Worm (Caenorhabditis elegans) whole organism, L2 larva: ENCODE data around the gene T19H12.15.

Experiments used
- F13H6.1 ChIP-seq: sonication (generic microtip); optimal IDR thresholded peaks from 2 replicates; lab custom pipeline; 2016; ENCODE audit warnings: missing genetic modification characterization, missing compliant biosample characterization
- R02D3.7 ChIP-seq: fragments of 150-350 bp; optimal IDR thresholded peaks from 2 replicates; lab custom pipeline; 2014; ENCODE audit warnings: missing biosample characterization, missing genetic modification characterization
- Y55F3AM.14 ChIP-seq: fragments of 200-800 bp; sonication (Bioruptor generic); optimal IDR thresholded peaks from 2 replicates; lab custom pipeline; 2018; ENCODE audit warnings: mild to moderate bottlenecking, missing genetic modification characterization, missing compliant biosample characterization
- alr-1 ChIP-seq: fragments of 150-350 bp; optimal IDR thresholded peaks from 2 replicates; lab custom pipeline; 2014; ENCODE audit warnings: missing biosample characterization, missing genetic modification characterization
- aly-2 ChIP-seq: fragments of 150-350 bp; optimal IDR thresholded peaks from 2 replicates; lab custom pipeline; 2014; ENCODE audit warnings: missing biosample characterization, missing genetic modification characterization
- ama-1 ChIP-seq: fragments of 150-350 bp; optimal IDR thresholded peaks from 2 replicates; lab custom pipeline; 2018; ENCODE audit warnings: inconsistent platforms
- blmp-1 ChIP-seq: sonication (generic microtip); optimal IDR thresholded peaks from 2 replicates; lab custom pipeline; 2017; ENCODE audit warnings: missing genetic modification characterization, mild to moderate bottlenecking, missing compliant biosample characterization, antibody characterized with exemption, moderate library complexity; ENCODE audit not compliant: insufficient read depth
- ceh-82 ChIP-seq: fragments of 150-350 bp; optimal IDR thresholded peaks from 2 replicates; lab custom pipeline; 2014; ENCODE audit warnings: missing biosample characterization, missing genetic modification characterization
- crh-2 ChIP-seq: sonication (generic microtip); optimal IDR thresholded peaks from 2 replicates; lab custom pipeline; 2017; ENCODE audit warnings: missing biosample characterization, missing genetic modification characterization
- dmd-4 ChIP-seq: sonication (generic microtip); optimal IDR thresholded peaks from 2 replicates; lab custom pipeline; 2017; ENCODE audit warnings: missing biosample characterization, missing genetic modification characterization
- elt-3 ChIP-seq: sonication (generic microtip); optimal IDR thresholded peaks from 2 replicates; lab custom pipeline; 2017; ENCODE audit warnings: missing biosample characterization, missing genetic modification characterization
- fos-1 ChIP-seq: fragments of 150-350 bp; optimal IDR thresholded peaks from 2 replicates; lab custom pipeline; 2014; ENCODE audit warnings: missing biosample characterization, missing genetic modification characterization
- gmeb-1 ChIP-seq: fragments of 150-350 bp; optimal IDR thresholded peaks from 2 replicates; lab custom pipeline; 2014; ENCODE audit warnings: missing biosample characterization, missing genetic modification characterization
- lin-11 ChIP-seq: fragments of 150-350 bp; sonication (generic microtip); optimal IDR thresholded peaks from 2 replicates; lab custom pipeline; 2014; ENCODE audit warnings: missing biosample characterization, missing genetic modification characterization, inconsistent platforms, mixed read lengths
- lin-13 ChIP-seq: fragments of 150-350 bp; optimal IDR thresholded peaks from 2 replicates; lab custom pipeline; 2014; ENCODE audit warnings: missing biosample characterization, missing genetic modification reagents, missing genetic modification characterization
- lin-39 ChIP-seq: fragments of 150-350 bp; optimal IDR thresholded peaks from 2 replicates; lab custom pipeline; 2014; ENCODE audit warnings: missing biosample characterization, missing genetic modification reagents, missing genetic modification characterization
- lsy-2 ChIP-seq, 2 experiments: fragments of 150-350 bp in 1 of 2; sonication (generic microtip) in 1 of 2; optimal IDR thresholded peaks; 2 replicates each; lab custom pipeline; 2014 to 2017; ENCODE audit warnings: missing biosample characterization in 2 of 2, missing genetic modification characterization in 2 of 2
- mbf-1 ChIP-seq: sonication (generic microtip); optimal IDR thresholded peaks from 2 replicates; lab custom pipeline; 2017; ENCODE audit warnings: missing biosample characterization, missing genetic modification characterization
- nhr-10 ChIP-seq: sonication (generic microtip); optimal IDR thresholded peaks from 2 replicates; lab custom pipeline; 2017; ENCODE audit warnings: missing biosample characterization, missing genetic modification characterization
- nhr-11 ChIP-seq: fragments of 150-350 bp; optimal IDR thresholded peaks from 2 replicates; lab custom pipeline; 2014; ENCODE audit warnings: missing biosample characterization, missing genetic modification characterization
- nhr-12 ChIP-seq: fragments of 150-350 bp; optimal IDR thresholded peaks from 2 replicates; lab custom pipeline; 2014; ENCODE audit warnings: missing biosample characterization, missing genetic modification characterization
- nhr-129 ChIP-seq: fragments of 150-350 bp; optimal IDR thresholded peaks from 2 replicates; lab custom pipeline; 2014; ENCODE audit warnings: missing biosample characterization, missing genetic modification characterization
- nhr-21 ChIP-seq: fragments of 150-350 bp; optimal IDR thresholded peaks from 2 replicates; lab custom pipeline; 2014; ENCODE audit warnings: missing biosample characterization, missing genetic modification characterization
- nhr-237 ChIP-seq: fragments of 150-350 bp; optimal IDR thresholded peaks from 2 replicates; lab custom pipeline; 2014; ENCODE audit warnings: missing biosample characterization, missing genetic modification characterization
- nhr-6 ChIP-seq: fragments of 150-350 bp; optimal IDR thresholded peaks from 2 replicates; lab custom pipeline; 2014; ENCODE audit warnings: missing biosample characterization, missing genetic modification characterization
- peb-1 ChIP-seq: fragments of 150-350 bp; optimal IDR thresholded peaks from 2 replicates; lab custom pipeline; 2014; ENCODE audit warnings: missing biosample characterization, missing genetic modification characterization
- sem-4 ChIP-seq: fragments of 150-350 bp; optimal IDR thresholded peaks from 2 replicates; lab custom pipeline; 2014; ENCODE audit warnings: missing biosample characterization, missing genetic modification reagents, missing genetic modification characterization
- skn-1 ChIP-seq: sonication (generic microtip); optimal IDR thresholded peaks from 2 replicates; lab custom pipeline; 2017; ENCODE audit warnings: missing biosample characterization, missing genetic modification characterization
- sma-9 ChIP-seq, 2 experiments: fragments of 150-350 bp in 1 of 2; sonication (generic microtip) in 1 of 2; optimal IDR thresholded peaks; 2 replicates each; lab custom pipeline; 2014 to 2016; ENCODE audit warnings: missing genetic modification characterization in 2 of 2, mild to moderate bottlenecking in 1 of 2, missing biosample characterization in 1 of 2, missing compliant biosample characterization in 1 of 2, missing genetic modification reagents in 1 of 2, moderate library complexity in 1 of 2
- snpc-4 ChIP-seq: fragments of 150-350 bp; optimal IDR thresholded peaks from 2 replicates; lab custom pipeline; 2014; ENCODE audit warnings: missing biosample characterization, missing genetic modification characterization
- unc-39 ChIP-seq: fragments of 150-350 bp; optimal IDR thresholded peaks from 2 replicates; lab custom pipeline; 2014; ENCODE audit warnings: missing biosample characterization, missing genetic modification characterization
- unc-62 ChIP-seq: fragments of 150-350 bp; optimal IDR thresholded peaks from 2 replicates; lab custom pipeline; 2014; ENCODE audit warnings: missing biosample characterization, missing genetic modification reagents, missing genetic modification characterization
- zag-1 ChIP-seq: fragments of 150-350 bp; optimal IDR thresholded peaks from 2 replicates; lab custom pipeline; 2014; ENCODE audit warnings: missing biosample characterization, missing genetic modification characterization
- ztf-11 ChIP-seq: sonication (generic microtip); optimal IDR thresholded peaks from 2 replicates; lab custom pipeline; 2017; ENCODE audit warnings: missing biosample characterization, missing genetic modification characterization
- ztf-4 ChIP-seq: fragments of 150-350 bp; optimal IDR thresholded peaks from 2 replicates; lab custom pipeline; 2014; ENCODE audit warnings: missing biosample characterization, missing genetic modification characterization

Gene T19H12.15

DNA sequence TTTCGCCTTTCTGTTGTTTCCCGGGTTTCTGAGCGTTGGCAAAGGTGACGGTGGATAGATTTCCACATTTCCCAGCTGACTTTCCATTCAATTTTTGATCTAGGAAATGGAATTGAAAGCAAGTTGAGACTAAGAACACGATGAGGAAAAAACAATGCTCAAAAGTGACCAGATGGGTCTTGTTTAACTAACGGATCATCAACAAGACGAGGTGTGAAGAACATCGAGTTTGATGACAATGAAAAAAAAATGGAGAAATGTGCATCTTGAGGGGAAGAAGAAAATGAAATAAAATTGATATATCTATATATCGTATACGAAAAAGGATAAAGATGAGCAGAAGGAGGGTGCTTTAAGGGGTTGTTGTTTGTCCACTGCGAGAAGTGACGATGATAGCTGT, 1.6 kb downstream of the T19H12.15 start, which contains the start of gene T19H12.6:
Gene T19H12.6, minus strand, starts transcription at position 101 of the 400 bp plus-strand sequence.
- TF ChIP-seq F13H6.1 (no peak), ztf-4 (no peak), unc-39 (tag; lab: Kevin White, UChicago) (no peak), snpc-4 (no peak), zag-1 (tag; lab: Kevin White, UChicago) (no peak), dmd-4 (tag; lab: Kevin White, UChicago) (no peak), elt-3 (tag; lab: Kevin White, UChicago) (no peak), sma-9 (GFP tag; optimal IDR thresholded peaks at IDR 0.05; lab: Kevin White, UChicago) (no peak), sma-9 (tag; optimal IDR thresholded peaks at IDR 0.05; lab: Kevin White, UChicago) (no peak), nhr-11 (tag; lab: Kevin White, UChicago) (no peak), fos-1 (tag; lab: Kevin White, UChicago) (no peak), skn-1 (tag; lab: Kevin White, UChicago) (no peak), Y55F3AM.14 (GFP tag; lab: Kevin White, UChicago) (no peak), crh-2 (tag; lab: Kevin White, UChicago) (no peak), nhr-12 (tag; lab: Kevin White, UChicago) (no peak), aly-2 (tag; lab: Kevin White, UChicago) (no peak), lin-13 (GFP tag; lab: Kevin White, UChicago) (no peak)

- no peak for TF ChIP-seq unc-39 (tag; lab: Kevin White, UChicago)
- TF ChIP-seq R02D3.7 (tag; lab: Kevin White, UChicago): no peak
- no peak for TF ChIP-seq aly-2 (tag; lab: Kevin White, UChicago)
- TF ChIP-seq fos-1 (tag; lab: Kevin White, UChicago): no peak
- TF ChIP-seq alr-1: no peak
- TF ChIP-seq F13H6.1: no peak
- no peak for TF ChIP-seq gmeb-1 (tag; lab: Kevin White, UChicago)
- no peak for TF ChIP-seq sma-9 (GFP tag; optimal IDR thresholded peaks at IDR 0.05; lab: Kevin White, UChicago)
- TF ChIP-seq sma-9 (tag; optimal IDR thresholded peaks at IDR 0.05; lab: Kevin White, UChicago): no peak
- TF ChIP-seq skn-1 (tag; lab: Kevin White, UChicago): no peak
- no peak for TF ChIP-seq ztf-11 (tag; lab: Kevin White, UChicago)
- TF ChIP-seq, all 48 proteins: peak for 0
Measured at ce11 chrV:4871992-4872391, 7.2 kb downstream of the T19H12.15 start, which contains the start of gene srd-33. TSS of gene srd-33 (plus strand) at chrV:4872292.

DNA sequence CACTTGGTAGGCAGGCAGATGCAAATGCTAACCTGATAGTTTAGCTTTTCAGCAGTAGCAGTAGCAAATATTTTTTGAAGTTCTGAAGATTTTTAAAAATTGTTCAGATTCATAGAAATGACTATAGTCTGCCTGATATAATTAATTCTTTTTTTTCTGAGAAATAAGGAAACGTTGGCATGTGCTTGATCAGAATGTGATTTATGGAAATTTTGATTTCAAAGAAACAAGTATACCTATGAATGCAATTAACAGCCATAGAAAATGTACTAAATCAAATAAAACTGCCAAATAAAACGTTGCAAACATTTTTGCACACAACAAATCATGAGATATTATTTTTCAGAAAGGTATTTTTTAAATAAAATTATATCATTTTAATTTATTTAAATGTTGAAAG, 8.5 kb downstream of the T19H12.15 start:
- TF ChIP-seq lsy-2 (tag; optimal IDR thresholded peaks at IDR 0.05; lab: Kevin White, UChicago) (peak in 1 of 2 experiments; percentile 32), ceh-82 (tag; lab: Kevin White, UChicago) (no peak), nhr-21 (peak; percentile 42)

DNA sequence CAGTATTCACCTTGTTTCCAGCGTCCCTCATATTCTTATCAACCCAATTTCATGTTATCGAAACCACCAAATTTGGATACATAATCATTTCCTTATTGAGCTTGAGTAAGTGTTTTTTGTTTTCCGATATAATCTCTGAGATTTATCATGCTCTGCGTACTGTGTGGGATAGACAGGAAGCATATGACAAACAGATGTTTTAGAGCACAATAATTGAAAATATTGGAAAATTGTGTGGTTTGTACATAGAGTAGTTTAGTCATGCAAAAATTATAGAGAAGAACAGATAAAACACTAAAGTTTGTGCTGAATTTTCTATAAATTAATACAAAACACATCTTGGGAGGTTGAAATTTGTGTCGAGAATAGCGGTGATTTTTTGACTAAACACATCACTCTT, 10.5 kb downstream of the T19H12.15 start:
- TF ChIP-seq mbf-1 (tag; lab: Kevin White, UChicago) (no peak), elt-3 (tag; lab: Kevin White, UChicago) (no peak), nhr-11 (tag; lab: Kevin White, UChicago) (no peak), blmp-1 (tag; lab: Kevin White, UChicago) (no peak)

- TF ChIP-seq lsy-2 (tag; optimal IDR thresholded peaks at IDR 0.05; lab: Kevin White, UChicago): peak in 1 of 2 experiments; percentile 12
- no peak for TF ChIP-seq Y55F3AM.14 (GFP tag; lab: Kevin White, UChicago)
- TF ChIP-seq R02D3.7 (tag; lab: Kevin White, UChicago): no peak
- TF ChIP-seq ama-1 (lab: Kevin White, UChicago): no peak
- TF ChIP-seq, all 48 proteins: peak for 1
Measured at ce11 chrV:4867535-4867934, 11.6 kb downstream of the T19H12.15 start.

DNA sequence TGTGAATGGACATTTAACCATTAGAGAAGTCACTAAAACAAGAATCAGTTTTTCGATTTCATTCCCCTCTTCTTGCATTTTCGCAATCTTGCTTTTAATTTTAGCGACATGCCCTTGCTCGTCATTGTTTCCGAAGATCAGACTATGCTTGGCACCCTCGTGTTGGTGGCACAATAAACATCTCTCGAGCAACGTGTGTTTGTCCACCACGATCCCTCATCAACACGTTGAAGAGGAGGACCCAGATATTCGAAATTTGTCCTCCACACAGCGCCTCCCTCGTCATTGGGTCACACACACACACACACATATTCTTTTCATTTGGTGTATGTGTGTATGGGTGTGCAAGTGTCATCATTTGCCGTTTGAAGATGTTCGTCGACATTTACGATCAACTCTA, 13.8 kb downstream of the T19H12.15 start, which contains the start of gene srd-32:
Gene srd-32, plus strand, starts transcription at position 301 of the 400 bp plus-strand sequence.
- no peak for TF ChIP-seq snpc-4
- no peak for TF ChIP-seq crh-2 (tag; lab: Kevin White, UChicago)
- TF ChIP-seq nhr-129 (tag; lab: Kevin White, UChicago): no peak
- no peak for TF ChIP-seq ama-1 (lab: Kevin White, UChicago)
- no peak for TF ChIP-seq nhr-10 (tag; lab: Kevin White, UChicago)
- no peak for TF ChIP-seq nhr-237 (tag; lab: Kevin White, UChicago)
- no peak for TF ChIP-seq nhr-12 (tag; lab: Kevin White, UChicago)
- no peak for TF ChIP-seq sem-4
- TF ChIP-seq aly-2 (tag; lab: Kevin White, UChicago): no peak
- no peak for TF ChIP-seq alr-1
- no peak for TF ChIP-seq nhr-6 (tag; lab: Kevin White, UChicago)
- TF ChIP-seq lin-39 (tag; lab: Kevin White, UChicago): no peak
- no peak for TF ChIP-seq unc-39 (tag; lab: Kevin White, UChicago)
- no peak for TF ChIP-seq lin-11
- TF ChIP-seq R02D3.7 (tag; lab: Kevin White, UChicago): no peak
- no peak for TF ChIP-seq lsy-2 (tag; optimal IDR thresholded peaks at IDR 0.05; lab: Kevin White, UChicago)
- TF ChIP-seq unc-62 (GFP tag; lab: Kevin White, UChicago): no peak
- no peak for TF ChIP-seq peb-1 (tag; lab: Kevin White, UChicago)
- no peak for TF ChIP-seq nhr-21
